Fruit fly (Drosophila melanogaster) whole organism, embryonic: ENCODE measurements around the gene CG12057.

Experiments
- Abd-B ChIP-seq: fragments of 200-800 bp; sonication (Bioruptor generic); optimal IDR thresholded peaks from 2 replicates; lab custom pipeline; 2018; ENCODE audit warnings: missing biosample characterization, mild to moderate bottlenecking, missing genetic modification characterization, moderate library complexity
- Bdp1 ChIP-seq: fragments of 200-800 bp; sonication (Bioruptor generic); optimal IDR thresholded peaks from 3 replicates; lab custom pipeline; 2016; ENCODE audit warnings: missing biosample characterization, missing genetic modification characterization
- C15 ChIP-seq: fragments of 200-800 bp; sonication (Bioruptor generic); IDR thresholded peaks from 3 replicates; pipeline ENCODE4 v1.3.6; 2022; ENCODE audit warnings: missing biosample characterization, missing genetic modification characterization
- CG11696 ChIP-seq: fragments of 200-800 bp; sonication (Bioruptor generic); IDR thresholded peaks from 2 replicates; pipeline ENCODE4 v1.3.6; 2022; ENCODE audit warnings: missing biosample characterization, missing genetic modification characterization
- CG14710 ChIP-seq: fragments of 200-800 bp; sonication (Bioruptor generic); optimal IDR thresholded peaks from 3 replicates; lab custom pipeline; 2019; ENCODE audit warnings: missing biosample characterization, mild to moderate bottlenecking, missing genetic modification characterization, moderate library complexity
- CG1603 ChIP-seq: fragments of 200-800 bp; sonication (Bioruptor generic); optimal IDR thresholded peaks from 2 replicates; lab custom pipeline; 2019; ENCODE audit warnings: missing biosample characterization, mild to moderate bottlenecking, missing genetic modification characterization, moderate library complexity
- CG1647 ChIP-seq: fragments of 200-800 bp; sonication (Bioruptor generic); optimal IDR thresholded peaks from 3 replicates; lab custom pipeline; 2016; ENCODE audit warnings: missing biosample characterization, missing genetic modification characterization
- CG17361 ChIP-seq: fragments of 200-800 bp; sonication (Bioruptor generic); IDR thresholded peaks from 3 replicates; pipeline ENCODE4 v1.3.6; 2022; ENCODE audit warnings: missing biosample characterization, missing genetic modification characterization
- CG1832 ChIP-seq: fragments of 200-800 bp; sonication (Bioruptor generic); optimal IDR thresholded peaks from 2 replicates; lab custom pipeline; 2017; ENCODE audit warnings: missing biosample characterization, mild to moderate bottlenecking, missing genetic modification characterization, inconsistent platforms
- CG2120 ChIP-seq: fragments of 200-800 bp; sonication (Bioruptor generic); optimal IDR thresholded peaks from 3 replicates; lab custom pipeline; 2016; ENCODE audit warnings: missing biosample characterization, missing genetic modification characterization
- CG3065 ChIP-seq: fragments of 200-800 bp; sonication (Bioruptor generic); optimal IDR thresholded peaks from 2 replicates; lab custom pipeline; 2016; ENCODE audit warnings: missing biosample characterization, missing genetic modification characterization
- CG31441 ChIP-seq: fragments of 200-800 bp; sonication (Bioruptor generic); IDR thresholded peaks from 2 replicates; pipeline ENCODE4 v1.3.6; 2022; ENCODE audit warnings: missing biosample characterization, missing genetic modification characterization
- CG32767 ChIP-seq: fragments of 200-800 bp; sonication (Bioruptor generic); IDR thresholded peaks from 2 replicates; pipeline ENCODE4 v1.3.6; 2022; ENCODE audit warnings: missing biosample characterization, missing genetic modification characterization
- CG3281 ChIP-seq: fragments of 200-800 bp; sonication (Bioruptor generic); optimal IDR thresholded peaks from 3 replicates; lab custom pipeline; 2017; ENCODE audit warnings: missing biosample characterization, mild to moderate bottlenecking, missing genetic modification characterization
- CG33557 ChIP-seq: fragments of 200-800 bp; sonication (Bioruptor generic); optimal IDR thresholded peaks from 2 replicates; lab custom pipeline; 2019; ENCODE audit warnings: missing biosample characterization, mild to moderate bottlenecking, missing genetic modification characterization, moderate library complexity
- CG3995 ChIP-seq: fragments of 200-800 bp; sonication (Bioruptor generic); optimal IDR thresholded peaks from 3 replicates; lab custom pipeline; 2016; ENCODE audit warnings: missing biosample characterization, missing genetic modification characterization
- CG5180 ChIP-seq: fragments of 200-800 bp; sonication (Bioruptor generic); optimal IDR thresholded peaks from 3 replicates; lab custom pipeline; 2017; ENCODE audit warnings: missing biosample characterization, missing genetic modification characterization, mild to moderate bottlenecking, moderate library complexity, missing genetic modification reagents
- CG6175 ChIP-seq: fragments of 200-800 bp; sonication (Bioruptor generic); IDR thresholded peaks from 3 replicates; pipeline ENCODE4 v1.3.6; 2022; ENCODE audit warnings: missing biosample characterization, missing genetic modification characterization
- CG7839 ChIP-seq: fragments of 200-800 bp; sonication (Bioruptor generic); optimal IDR thresholded peaks from 3 replicates; lab custom pipeline; 2018; ENCODE audit warnings: missing biosample characterization, mild to moderate bottlenecking, missing genetic modification characterization, moderate library complexity
- CG7963 ChIP-seq: fragments of 200-800 bp; sonication (Bioruptor generic); IDR thresholded peaks from 3 replicates; pipeline ENCODE4 v1.3.6; 2022; ENCODE audit warnings: missing biosample characterization, missing genetic modification characterization; ENCODE audit not compliant: partially characterized antibody
- CG8089 ChIP-seq: fragments of 200-800 bp; sonication (Bioruptor generic); optimal IDR thresholded peaks from 3 replicates; lab custom pipeline; 2016; ENCODE audit warnings: missing biosample characterization, missing genetic modification characterization
- CTCF ChIP-seq: fragments of 200-800 bp; sonication (Bioruptor generic); optimal IDR thresholded peaks from 2 replicates; lab custom pipeline; 2017; ENCODE audit warnings: missing biosample characterization, mild to moderate bottlenecking, missing genetic modification characterization, moderate library complexity
- Dbx ChIP-seq: fragments of 200-800 bp; sonication (Bioruptor generic); IDR thresholded peaks from 3 replicates; pipeline ENCODE4 v1.3.6; 2022; ENCODE audit warnings: missing biosample characterization, missing genetic modification characterization
- Deaf1 ChIP-seq: fragments of 200-800 bp; optimal IDR thresholded peaks from 3 replicates; lab custom pipeline; 2019; ENCODE audit warnings: missing biosample characterization, mild to moderate bottlenecking, missing genetic modification characterization, moderate library complexity
- NFAT ChIP-seq: fragments of 200-800 bp; sonication (Bioruptor generic); IDR thresholded peaks from 2 replicates; pipeline ENCODE4 v1.3.6; 2022; ENCODE audit warnings: missing biosample characterization, missing genetic modification characterization
- Nf-YC ChIP-seq: fragments of 200-800 bp; optimal IDR thresholded peaks from 3 replicates; lab custom pipeline; 2019; ENCODE audit warnings: missing biosample characterization, mild to moderate bottlenecking, missing genetic modification characterization, moderate library complexity
- NfI ChIP-seq: fragments of 200-800 bp; sonication (Bioruptor generic); optimal IDR thresholded peaks from 3 replicates; lab custom pipeline; 2018; ENCODE audit warnings: missing biosample characterization, mild to moderate bottlenecking, missing genetic modification characterization, moderate library complexity
- Oaz ChIP-seq: fragments of 200-800 bp; sonication (Bioruptor generic); IDR thresholded peaks from 2 replicates; pipeline ENCODE4 v1.3.6; 2022; ENCODE audit warnings: missing biosample characterization, missing genetic modification characterization
- Optix ChIP-seq: fragments of 200-800 bp; sonication (Bioruptor generic); IDR thresholded peaks from 3 replicates; pipeline ENCODE4 v1.3.6; 2022; ENCODE audit warnings: missing biosample characterization, missing genetic modification characterization
- Ssrp ChIP-seq: fragments of 200-800 bp; sonication (Bioruptor generic); optimal IDR thresholded peaks from 2 replicates; lab custom pipeline; 2018; ENCODE audit warnings: missing biosample characterization, mild to moderate bottlenecking, missing genetic modification characterization, moderate library complexity
- ap ChIP-seq: fragments of 200-800 bp; sonication (Bioruptor generic); IDR thresholded peaks from 2 replicates; pipeline ENCODE4 v1.3.6; 2022; ENCODE audit warnings: missing biosample characterization, missing genetic modification characterization
- ara ChIP-seq: fragments of 200-800 bp; sonication (Bioruptor generic); IDR thresholded peaks from 2 replicates; pipeline ENCODE4 v1.3.6; 2022; ENCODE audit warnings: missing biosample characterization, missing genetic modification characterization
- bcd ChIP-seq: fragments of 200-800 bp; sonication (Bioruptor generic); optimal IDR thresholded peaks from 2 replicates; lab custom pipeline; 2017; ENCODE audit warnings: missing biosample characterization, mild to moderate bottlenecking, missing genetic modification characterization
- chm ChIP-seq: fragments of 200-800 bp; sonication (Bioruptor generic); IDR thresholded peaks from 2 replicates; pipeline ENCODE4 v1.3.6; 2022; ENCODE audit warnings: missing biosample characterization, missing genetic modification characterization
- chn ChIP-seq: fragments of 200-800 bp; sonication (Bioruptor generic); optimal IDR thresholded peaks from 2 replicates; lab custom pipeline; 2016; ENCODE audit warnings: missing biosample characterization, missing genetic modification characterization
- en ChIP-seq: fragments of 200-800 bp; sonication (Bioruptor generic); optimal IDR thresholded peaks from 2 replicates; lab custom pipeline; 2016; ENCODE audit warnings: missing biosample characterization, missing genetic modification characterization
- gcm ChIP-seq: fragments of 200-800 bp; sonication (Bioruptor generic); optimal IDR thresholded peaks from 2 replicates; lab custom pipeline; 2019; ENCODE audit warnings: missing biosample characterization, mild to moderate bottlenecking, missing genetic modification characterization, moderate library complexity
- h ChIP-seq: fragments of >200 bp; optimal IDR thresholded peaks from 2 replicates; lab custom pipeline; 2017
- ind ChIP-seq: fragments of 200-800 bp; sonication (Bioruptor generic); optimal IDR thresholded peaks from 3 replicates; lab custom pipeline; 2016; ENCODE audit warnings: missing biosample characterization, missing genetic modification characterization
- jing ChIP-seq: fragments of 200-800 bp; sonication (Bioruptor generic); optimal IDR thresholded peaks from 2 replicates; lab custom pipeline; 2018; ENCODE audit warnings: missing biosample characterization, mild to moderate bottlenecking, missing genetic modification characterization
- kni ChIP-seq: fragments of 200-800 bp; sonication (Bioruptor generic); optimal IDR thresholded peaks from 3 replicates; lab custom pipeline; 2017; ENCODE audit warnings: mild to moderate bottlenecking, missing biosample characterization, missing genetic modification reagents, missing genetic modification characterization
- lilli ChIP-seq: fragments of 200-800 bp; sonication (Bioruptor generic); optimal IDR thresholded peaks from 3 replicates; lab custom pipeline; 2016; ENCODE audit warnings: missing biosample characterization, missing genetic modification characterization
- maf-S ChIP-seq: fragments of 200-800 bp; sonication (Bioruptor generic); optimal IDR thresholded peaks from 2 replicates; lab custom pipeline; 2016; ENCODE audit warnings: missing biosample characterization, missing genetic modification characterization
- onecut ChIP-seq: fragments of 200-800 bp; sonication (Bioruptor generic); IDR thresholded peaks from 2 replicates; pipeline ENCODE4 v1.3.6; 2022; ENCODE audit warnings: missing biosample characterization, missing genetic modification characterization
- row ChIP-seq: fragments of 200-800 bp; sonication (Bioruptor generic); IDR thresholded peaks from 3 replicates; pipeline ENCODE4 v1.3.6; 2022; ENCODE audit warnings: missing biosample characterization, missing genetic modification characterization
- sna ChIP-seq: fragments of 200-800 bp; sonication (Bioruptor generic); IDR thresholded peaks from 2 replicates; pipeline ENCODE4 v1.3.6; 2022; ENCODE audit warnings: missing biosample characterization, missing genetic modification characterization; ENCODE audit not compliant: partially characterized antibody
- so ChIP-seq: fragments of 200-800 bp; sonication (Bioruptor generic); IDR thresholded peaks from 3 replicates; pipeline ENCODE4 v1.3.6; 2022; ENCODE audit warnings: missing biosample characterization, missing genetic modification characterization
- toy ChIP-seq: fragments of 200-800 bp; sonication (Bioruptor generic); IDR thresholded peaks from 2 replicates; pipeline ENCODE4 v1.3.6; 2022; ENCODE audit warnings: missing biosample characterization, missing genetic modification characterization
- unc-4 ChIP-seq: fragments of 200-800 bp; sonication (Bioruptor generic); IDR thresholded peaks from 2 replicates; pipeline ENCODE4 v1.3.6; 2022; ENCODE audit warnings: missing biosample characterization, missing genetic modification characterization; ENCODE audit not compliant: partially characterized antibody
- zen2 ChIP-seq: fragments of 200-800 bp; sonication (Bioruptor generic); IDR thresholded peaks from 3 replicates; pipeline ENCODE4 v1.3.6; 2022; ENCODE audit warnings: missing biosample characterization, missing genetic modification characterization; ENCODE audit not compliant: partially characterized antibody
- zfh1 ChIP-seq: fragments of 200-800 bp; sonication (Bioruptor generic); IDR thresholded peaks from 3 replicates; pipeline ENCODE4 v1.3.6; 2022; ENCODE audit warnings: missing biosample characterization, missing genetic modification characterization

The CG12057 gene

DNA sequence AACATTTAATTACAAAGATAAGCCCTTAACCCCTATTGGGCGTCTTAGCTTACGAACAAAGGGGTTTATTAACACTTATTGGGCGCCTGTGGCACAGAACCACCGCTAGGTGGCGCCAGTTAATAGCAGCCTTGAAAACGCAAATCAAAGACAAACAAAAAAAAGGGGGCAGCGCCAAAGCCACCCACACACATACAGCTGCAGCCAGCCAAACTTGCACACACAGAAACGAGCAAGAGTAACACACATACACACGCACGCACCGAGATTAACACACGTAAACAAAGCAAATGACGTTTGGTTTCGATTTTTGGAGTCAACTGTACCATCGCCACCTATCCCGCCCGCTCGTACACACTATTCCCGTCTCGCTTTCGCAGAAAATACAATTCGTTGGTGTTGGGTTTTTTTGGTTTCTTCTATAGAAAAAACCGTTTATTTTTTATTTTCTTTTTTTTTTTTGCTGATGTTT lies 39.3 kb upstream of the CG12057 start (continued):
- TF ChIP-seq en (GFP tag; lab: Kevin White, UChicago) = no peak
- TF ChIP-seq row (GFP tag; lab: Robert Waterston, UW) = peak; percentile 60; the same call in 2 of the 3 replicates
- peak; percentile 48 for TF ChIP-seq CG2120 (GFP tag; lab: Kevin White, UChicago)
- no peak for TF ChIP-seq ap (GFP tag; lab: Robert Waterston, UW)
- TF ChIP-seq CG5180 (GFP tag; lab: Kevin White, UChicago) = peak; percentile 36
- no peak for TF ChIP-seq jing (GFP tag; lab: Kevin White, UChicago)
- peak; percentile 44 for TF ChIP-seq CG33557
- TF ChIP-seq zen2 = no peak
- peak; percentile 76 for TF ChIP-seq Nf-YC (tag; lab: Kevin White, UChicago)
- TF ChIP-seq CG14710 (tag; lab: Kevin White, UChicago) = peak; percentile 15
- TF ChIP-seq CG1647 (GFP tag; lab: Kevin White, UChicago) = no peak
- TF ChIP-seq CG17361 = 0 out of 3 replicates have a peak, but pooled peaks have one; percentile 18
- peak; percentile 75; the same call in 2 of the 3 replicates for TF ChIP-seq Dbx (GFP tag; lab: Robert Waterston, UW)
- TF ChIP-seq CG3281 (GFP tag; lab: Kevin White, UChicago) = peak; percentile 53
- no peak for TF ChIP-seq Oaz (GFP tag; lab: Robert Waterston, UW)
- TF ChIP-seq sna (GFP tag; lab: Robert Waterston, UW) = no peak
- peak; percentile 12 for TF ChIP-seq CG3065 (GFP tag; lab: Kevin White, UChicago)
- TF ChIP-seq CG11696 = 0 out of 2 replicates have a peak, but pooled peaks have one; percentile 29
- no peak for TF ChIP-seq CG3995
- peak; percentile 95 for TF ChIP-seq CTCF (GFP tag; lab: Kevin White, UChicago)
- TF ChIP-seq Deaf1 = peak; percentile 50
- TF ChIP-seq NfI (GFP tag; lab: Kevin White, UChicago) = peak; percentile 19
- peak; percentile 86 for TF ChIP-seq chn (GFP tag; lab: Kevin White, UChicago)
- TF ChIP-seq zfh1 (GFP tag; lab: Robert Waterston, UW) = peak; percentile 49; the same call in 1 of the 3 replicates
- no peak for TF ChIP-seq toy (GFP tag; lab: Robert Waterston, UW)
- TF ChIP-seq so = peak; percentile 71; the same call in 2 of the 3 replicates
- TF ChIP-seq CG7963 (GFP tag; lab: Robert Waterston, UW) = no peak
- TF ChIP-seq CG8089 (GFP tag; lab: Kevin White, UChicago) = peak; percentile 14
- TF ChIP-seq Ssrp (tag; lab: Kevin White, UChicago) = peak; percentile 6
- TF ChIP-seq gcm (GFP tag; lab: Kevin White, UChicago) = peak; percentile 39
- peak; percentile 24 for TF ChIP-seq bcd (GFP tag; lab: Kevin White, UChicago)
- TF ChIP-seq NFAT (GFP tag; lab: Robert Waterston, UW) = no peak
- 0 out of 2 replicates have a peak, but pooled peaks have one; percentile 23 for TF ChIP-seq unc-4 (GFP tag; lab: Robert Waterston, UW)
- TF ChIP-seq Optix (GFP tag; lab: Robert Waterston, UW) = 0 out of 3 replicates have a peak, but pooled peaks have one; percentile 46
- TF ChIP-seq CG1603 (tag; lab: Kevin White, UChicago) = peak; percentile 15
- TF ChIP-seq lilli = peak; percentile 42
- TF ChIP-seq maf-S = no peak
- TF ChIP-seq C15 (GFP tag; lab: Robert Waterston, UW) = no peak
- peak; percentile 33 for TF ChIP-seq CG7839 (tag; lab: Kevin White, UChicago)
- 0 out of 3 replicates have a peak, but pooled peaks have one; percentile 38 for TF ChIP-seq CG6175 (GFP tag; lab: Robert Waterston, UW)
- TF ChIP-seq CG32767 (GFP tag; lab: Robert Waterston, UW) = no peak
- TF ChIP-seq ara (GFP tag; lab: Robert Waterston, UW) = no peak
- no peak for TF ChIP-seq Bdp1 (GFP tag; lab: Kevin White, UChicago)
- TF ChIP-seq onecut (GFP tag; lab: Robert Waterston, UW) = peak; percentile 71; the same call in 1 of the 2 replicates
- no peak for TF ChIP-seq h (lab: Kevin White, UChicago)
- TF ChIP-seq chm (GFP tag; lab: Robert Waterston, UW) = peak; percentile 64; the same call in 1 of the 2 replicates
- peak; percentile 76 for TF ChIP-seq kni (GFP tag; lab: Kevin White, UChicago)
- TF ChIP-seq CG31441 (GFP tag; lab: Robert Waterston, UW) = 0 out of 2 replicates have a peak, but pooled peaks have one; percentile 14
- peak; percentile 22 for TF ChIP-seq ind
- no peak for TF ChIP-seq CG1832 (GFP tag; lab: Kevin White, UChicago)
- no peak for TF ChIP-seq Abd-B (GFP tag; lab: Kevin White, UChicago)
